Worm (Caenorhabditis elegans): ENCODE results near the gene C48B4.7.

DNA sequence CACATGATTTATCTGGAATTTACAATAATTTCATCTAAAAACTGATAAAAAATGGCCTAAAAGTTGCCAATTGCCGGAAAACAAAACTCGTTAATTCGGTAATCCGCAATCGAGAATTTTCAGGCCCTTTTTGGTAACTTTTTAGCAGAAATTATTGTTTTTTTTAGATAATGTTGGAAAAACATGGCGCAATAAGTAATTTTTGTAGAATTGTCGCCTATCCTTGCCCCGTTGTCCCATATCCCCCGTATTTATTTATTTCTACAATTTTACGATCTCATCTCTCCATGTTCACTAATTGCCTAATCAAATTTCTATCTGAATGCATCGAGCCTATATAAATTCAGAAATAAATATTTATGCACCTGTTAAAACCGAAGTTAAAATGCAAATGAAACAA is 46.2 kb downstream of the C48B4.7 start:
- TF ChIP-seq flt-1 (GFP tag; IDR thresholded peaks at IDR 0.05) = no peak
- no peak for TF ChIP-seq cog-1 (tag; optimal IDR thresholded peaks at IDR 0.05)
- no peak for TF ChIP-seq klf-2 (GFP tag; conservative IDR thresholded peaks at IDR 0.05)

Data from whole organism, midembryonic.